Worm (Caenorhabditis elegans) whole organism, young adult: Measurements from ENCODE around the gene drr-1.
A peak's percentile ranks its signal among the peaks of the same experiment; 100 is the strongest.

ENCODE experiments used
- B0261.1 ChIP-seq: sonication (generic microtip); optimal IDR thresholded peaks from 2 replicates; lab custom pipeline; 2016; ENCODE audit warnings: mild to moderate bottlenecking, missing genetic modification characterization, moderate library complexity, missing compliant biosample characterization
- F10E7.11 ChIP-seq: sonication (generic microtip); optimal IDR thresholded peaks from 2 replicates; lab custom pipeline; 2017; ENCODE audit warnings: mild to moderate bottlenecking, missing genetic modification characterization, moderate library complexity, missing compliant biosample characterization
- F33H1.4 ChIP-seq: fragments of 200-800 bp; sonication (Bioruptor generic); IDR thresholded peaks from 2 replicates; pipeline ENCODE4 v1.3.6; 2022; ENCODE audit warnings: missing genetic modification reagents, missing genetic modification characterization, missing compliant biosample characterization
- F37B4.10 ChIP-seq: fragments of 200-800 bp; sonication (Bioruptor generic); IDR thresholded peaks from 2 replicates; pipeline ENCODE4 v1.3.6; 2022; ENCODE audit warnings: missing genetic modification characterization, missing compliant biosample characterization
- F49E8.2 ChIP-seq: sonication (generic microtip); optimal IDR thresholded peaks from 3 replicates; lab custom pipeline; 2017; ENCODE audit warnings: missing genetic modification characterization, mild to moderate bottlenecking, missing compliant biosample characterization, antibody characterized with exemption, moderate library complexity; ENCODE audit not compliant: insufficient read depth
- K11D2.4 ChIP-seq: fragments of 200-800 bp; sonication (Bioruptor generic); IDR thresholded peaks from 2 replicates; pipeline ENCODE4 v1.3.6; 2022; ENCODE audit warnings: missing genetic modification reagents, missing genetic modification characterization, missing compliant biosample characterization
- Y53G8AR.9 ChIP-seq: fragments of 200-800 bp; sonication (Bioruptor generic); conservative IDR thresholded peaks from 2 replicates; pipeline ENCODE4 v1.3.6; 2022; ENCODE audit warnings: missing genetic modification reagents, missing genetic modification characterization, missing compliant biosample characterization
- Y95B8A.8 ChIP-seq: fragments of 200-800 bp; sonication (Bioruptor generic); IDR thresholded peaks from 2 replicates; pipeline ENCODE4 v1.3.6; 2022; ENCODE audit warnings: missing genetic modification reagents, missing genetic modification characterization, missing compliant biosample characterization
- ZK185.1 ChIP-seq: sonication (generic microtip); optimal IDR thresholded peaks from 2 replicates; lab custom pipeline; 2016; ENCODE audit warnings: mild to moderate bottlenecking, missing genetic modification characterization, missing compliant biosample characterization; ENCODE audit not compliant: poor library complexity, severe bottlenecking
- athp-1 ChIP-seq: sonication (generic microtip); optimal IDR thresholded peaks from 2 replicates; lab custom pipeline; 2017; ENCODE audit warnings: mild to moderate bottlenecking, missing genetic modification characterization, missing compliant biosample characterization
- attf-3 ChIP-seq: fragments of 200-800 bp; sonication (Bioruptor generic); conservative IDR thresholded peaks from 2 replicates; pipeline ENCODE4 v1.3.6; 2022; ENCODE audit warnings: missing genetic modification reagents, missing genetic modification characterization, missing compliant biosample characterization
- bed-1 ChIP-seq: fragments of 200-800 bp; sonication (Bioruptor generic); IDR thresholded peaks from 2 replicates; pipeline ENCODE4 v1.3.6; 2022; ENCODE audit warnings: missing genetic modification reagents, missing genetic modification characterization, missing compliant biosample characterization
- cebp-2 ChIP-seq: fragments of 200-800 bp; sonication (Bioruptor generic); IDR thresholded peaks from 2 replicates; pipeline ENCODE4 v1.3.6; 2022; ENCODE audit warnings: missing genetic modification characterization, missing compliant biosample characterization
- ceh-27 ChIP-seq: fragments of 200-800 bp; sonication (Bioruptor generic); optimal IDR thresholded peaks from 2 replicates; lab custom pipeline; 2018; ENCODE audit warnings: mild to moderate bottlenecking, missing genetic modification characterization, moderate library complexity, missing compliant biosample characterization
- ceh-91 ChIP-seq: fragments of 200-800 bp; sonication (Bioruptor generic); IDR thresholded peaks from 2 replicates; pipeline ENCODE4 v1.3.6; 2022; ENCODE audit warnings: missing genetic modification reagents, missing genetic modification characterization, missing compliant biosample characterization
- die-1 ChIP-seq: sonication (generic microtip); optimal IDR thresholded peaks from 2 replicates; lab custom pipeline; 2016; ENCODE audit warnings: missing genotype, mild to moderate bottlenecking, missing genetic modification characterization, missing compliant biosample characterization
- dox-1 ChIP-seq: fragments of 200-800 bp; sonication (Bioruptor generic); IDR thresholded peaks from 2 replicates; pipeline ENCODE4 v1.3.6; 2022; ENCODE audit warnings: missing genetic modification reagents, missing genetic modification characterization, missing compliant biosample characterization
- egl-18 ChIP-seq: fragments of 200-800 bp; sonication (Bioruptor generic); IDR thresholded peaks from 2 replicates; pipeline ENCODE4 v1.3.6; 2022; ENCODE audit warnings: missing genetic modification reagents, missing genetic modification characterization, missing compliant biosample characterization
- egrh-3 ChIP-seq: fragments of 200-800 bp; sonication (Bioruptor generic); IDR thresholded peaks from 2 replicates; pipeline ENCODE4 v1.3.6; 2022; ENCODE audit warnings: missing genetic modification reagents, missing genetic modification characterization, missing compliant biosample characterization
- hlh-12 ChIP-seq: sonication (generic microtip); optimal IDR thresholded peaks from 2 replicates; lab custom pipeline; 2016; ENCODE audit warnings: missing genetic modification characterization, missing compliant biosample characterization
- hrde-1 ChIP-seq: sonication (generic microtip); optimal IDR thresholded peaks from 2 replicates; lab custom pipeline; 2016; ENCODE audit warnings: missing genetic modification characterization, mild to moderate bottlenecking, missing compliant biosample characterization, moderate library complexity, missing genotype, missing genetic modification reagents, borderline replicate concordance
- lin-26 ChIP-seq: fragments of 200-800 bp; sonication (Bioruptor generic); IDR thresholded peaks from 2 replicates; pipeline ENCODE4 v1.3.6; 2022; ENCODE audit warnings: missing genetic modification reagents, missing genetic modification characterization, missing compliant biosample characterization
- lsl-1 ChIP-seq: fragments of 200-800 bp; sonication (Bioruptor generic); optimal IDR thresholded peaks from 2 replicates; lab custom pipeline; 2018; ENCODE audit warnings: mild to moderate bottlenecking, missing genetic modification characterization, moderate library complexity, missing compliant biosample characterization
- lsy-27 ChIP-seq: sonication (generic microtip); optimal IDR thresholded peaks from 2 replicates; lab custom pipeline; 2017; ENCODE audit warnings: missing genetic modification characterization, mild to moderate bottlenecking, missing compliant biosample characterization, antibody characterized with exemption, missing genotype, borderline replicate concordance; ENCODE audit not compliant: insufficient read depth
- madf-10 ChIP-seq: sonication (generic microtip); optimal IDR thresholded peaks from 2 replicates; lab custom pipeline; 2016; ENCODE audit warnings: mild to moderate bottlenecking, missing genetic modification characterization, missing compliant biosample characterization
- nfya-2 ChIP-seq: fragments of 200-800 bp; sonication (Bioruptor generic); IDR thresholded peaks from 2 replicates; pipeline ENCODE4 v1.3.6; 2022; ENCODE audit warnings: missing genetic modification reagents, missing genetic modification characterization, missing compliant biosample characterization
- nhr-120 ChIP-seq: fragments of 200-800 bp; sonication (Bioruptor generic); IDR thresholded peaks from 2 replicates; pipeline ENCODE4 v1.3.6; 2022; ENCODE audit warnings: missing genetic modification characterization, missing compliant biosample characterization
- rcor-1 ChIP-seq: fragments of 200-800 bp; sonication (Bioruptor generic); IDR thresholded peaks from 2 replicates; pipeline ENCODE4 v1.3.6; 2022; ENCODE audit warnings: missing genetic modification reagents, missing genetic modification characterization, missing compliant biosample characterization
- repo-1 ChIP-seq: sonication (generic microtip); optimal IDR thresholded peaks from 2 replicates; lab custom pipeline; 2017; ENCODE audit warnings: mild to moderate bottlenecking, missing genetic modification characterization, missing compliant biosample characterization
- snpc-1.3 ChIP-seq: sonication (generic microtip); optimal IDR thresholded peaks from 2 replicates; lab custom pipeline; 2017; ENCODE audit warnings: missing genetic modification characterization, mild to moderate bottlenecking, missing compliant biosample characterization, antibody characterized with exemption, moderate library complexity, missing genotype, missing genetic modification reagents; ENCODE audit not compliant: insufficient read depth
- tbp1 ChIP-seq: fragments of 200-800 bp; sonication (Bioruptor generic); optimal IDR thresholded peaks from 2 replicates; lab custom pipeline; 2018; ENCODE audit warnings: mild to moderate bottlenecking, missing genetic modification characterization, missing compliant biosample characterization
- tbx-9 ChIP-seq: sonication (generic microtip); optimal IDR thresholded peaks from 2 replicates; lab custom pipeline; 2016; ENCODE audit warnings: borderline replicate concordance, missing genetic modification characterization, inconsistent platforms, missing compliant biosample characterization
- unc-130 ChIP-seq: sonication (generic microtip); optimal IDR thresholded peaks from 2 replicates; lab custom pipeline; 2016; ENCODE audit warnings: missing genetic modification reagents, missing genetic modification characterization, missing compliant biosample characterization
- xnd-1 ChIP-seq: sonication (generic microtip); optimal IDR thresholded peaks from 2 replicates; lab custom pipeline; 2016; ENCODE audit warnings: missing genotype, missing genetic modification reagents, missing genetic modification characterization, missing compliant biosample characterization
- zfh-2 ChIP-seq: fragments of 200-800 bp; sonication (Bioruptor generic); conservative IDR thresholded peaks from 2 replicates; pipeline ENCODE4 v1.3.6; 2022; ENCODE audit warnings: missing genetic modification reagents, missing genetic modification characterization, missing compliant biosample characterization
- ztf-22 ChIP-seq: fragments of 200-800 bp; sonication (Bioruptor generic); optimal IDR thresholded peaks from 2 replicates; lab custom pipeline; 2018; ENCODE audit warnings: mild to moderate bottlenecking, missing genetic modification characterization, moderate library complexity, missing compliant biosample characterization
- ztf-3 ChIP-seq: fragments of 200-800 bp; sonication (Bioruptor generic); optimal IDR thresholded peaks from 2 replicates; lab custom pipeline; 2018; ENCODE audit warnings: mild to moderate bottlenecking, missing genetic modification characterization, missing compliant biosample characterization

Gene drr-1

DNA sequence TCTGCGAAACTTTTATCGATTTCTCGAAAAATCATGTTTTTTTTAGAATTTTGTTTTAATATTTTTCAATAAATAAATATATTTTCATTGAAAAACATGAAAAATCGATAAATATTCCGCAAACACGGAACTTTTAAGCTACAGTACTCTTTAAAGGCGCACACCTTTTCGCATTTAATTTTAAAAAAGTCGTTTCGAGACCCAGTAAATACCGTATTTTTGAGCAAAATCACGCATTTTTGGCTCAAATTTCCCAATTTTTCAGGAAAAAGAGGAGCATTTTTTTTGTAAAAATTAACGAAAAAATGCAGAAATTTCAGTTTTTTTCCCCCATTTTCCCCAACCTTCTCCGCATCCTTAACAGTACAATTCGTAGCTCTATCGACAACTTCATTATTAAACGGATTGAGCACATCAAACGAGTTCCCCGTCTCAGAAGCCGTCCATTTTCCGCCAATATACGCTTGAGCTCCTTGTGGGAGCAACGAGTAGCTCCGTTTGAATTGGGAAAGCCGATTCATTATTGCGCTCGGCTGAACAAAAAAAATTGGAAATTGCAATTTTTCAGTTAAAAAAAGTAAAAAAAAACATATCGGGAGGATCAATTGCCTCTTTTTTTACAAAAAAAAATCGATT is 4.3 kb downstream of the drr-1 start, which contains the start of gene alh-7 (continued):
- no peak for TF ChIP-seq ZK185.1
- no peak for TF ChIP-seq attf-3 (GFP tag; lab: Robert Waterston, UW)
- TF ChIP-seq nhr-120, result no peak
- TF ChIP-seq K11D2.4 (GFP tag; lab: Robert Waterston, UW), result no peak
- TF ChIP-seq ceh-27 (GFP tag; lab: Kevin White, UChicago), result no peak
- peak; percentile 56 for TF ChIP-seq xnd-1 (tag; lab: Kevin White, UChicago)
- TF ChIP-seq repo-1, result no peak
- TF ChIP-seq athp-1, result peak; percentile 33
- TF ChIP-seq ceh-91 (GFP tag; lab: Robert Waterston, UW), result no peak
- TF ChIP-seq F10E7.11 (tag; lab: Kevin White, UChicago), result no peak
- TF ChIP-seq F33H1.4 (GFP tag; lab: Robert Waterston, UW), result peak; percentile 62
- no peak for TF ChIP-seq rcor-1

DNA sequence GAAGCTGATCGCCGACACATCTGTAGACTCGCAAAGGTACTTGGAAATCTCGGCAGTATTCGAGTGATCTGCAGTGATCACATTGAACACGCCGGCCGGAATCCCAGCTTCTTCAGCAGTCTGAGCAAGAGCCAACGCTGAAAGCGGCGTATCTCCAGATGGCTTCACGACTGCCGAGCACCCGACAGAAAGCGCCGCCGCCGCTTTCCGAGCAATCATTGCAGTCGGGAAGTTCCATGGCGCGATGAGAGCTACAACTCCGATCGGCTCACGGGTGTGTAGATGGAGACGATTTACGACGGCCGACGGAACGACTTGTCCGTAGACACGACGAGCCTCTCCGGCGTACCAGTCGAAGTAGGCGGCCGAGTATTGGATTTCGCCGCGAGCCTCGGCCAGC is 5.8 kb downstream of the drr-1 start:
- TF ChIP-seq lin-26 (GFP tag; lab: Robert Waterston, UW) (0 out of 2 replicates have a peak, but pooled peaks have one; percentile 58), Y53G8AR.9 (GFP tag; lab: Robert Waterston, UW) (no peak), zfh-2 (peak; percentile 82)

- TF ChIP-seq F37B4.10 (GFP tag; lab: Robert Waterston, UW) (no peak), die-1 (no peak), B0261.1 (tag; lab: Kevin White, UChicago) (no peak), hlh-12 (tag; lab: Kevin White, UChicago) (no peak), lin-26 (GFP tag; lab: Robert Waterston, UW) (no peak), egrh-3 (GFP tag; lab: Robert Waterston, UW) (peak; percentile 11; the same call in 1 of the 2 replicates), zfh-2 (peak; percentile 60; the same call in 1 of the 2 replicates), bed-1 (0 out of 2 replicates have a peak, but pooled peaks have one; percentile 29), Y95B8A.8 (GFP tag; lab: Robert Waterston, UW) (0 out of 2 replicates have a peak, but pooled peaks have one; percentile 27)
Measured at ce11 chrII:13487563-13487962, 8.1 kb downstream of the drr-1 start.

DNA sequence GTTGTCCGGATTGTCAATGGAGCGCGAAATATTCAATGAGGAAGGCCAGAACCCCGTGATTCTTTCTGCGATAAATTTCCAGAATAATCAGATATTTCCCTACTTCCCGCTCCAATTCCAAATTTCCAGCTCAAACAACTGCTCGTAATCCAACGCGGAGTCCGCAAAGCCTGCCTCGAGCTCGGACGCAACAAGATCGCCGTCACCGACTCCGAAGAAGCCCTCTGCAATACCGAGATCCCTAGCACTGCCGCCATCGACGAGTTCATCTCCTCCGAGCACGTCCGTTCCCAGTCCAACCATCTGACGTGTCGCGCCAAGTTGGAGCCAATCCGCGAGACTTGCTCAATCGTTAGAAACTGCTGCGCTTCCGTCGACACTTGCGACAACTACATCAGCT is 10.6 kb downstream of the drr-1 start:
- TF ChIP-seq zfh-2 (peak; percentile 66), F49E8.2 (no peak)

DNA sequence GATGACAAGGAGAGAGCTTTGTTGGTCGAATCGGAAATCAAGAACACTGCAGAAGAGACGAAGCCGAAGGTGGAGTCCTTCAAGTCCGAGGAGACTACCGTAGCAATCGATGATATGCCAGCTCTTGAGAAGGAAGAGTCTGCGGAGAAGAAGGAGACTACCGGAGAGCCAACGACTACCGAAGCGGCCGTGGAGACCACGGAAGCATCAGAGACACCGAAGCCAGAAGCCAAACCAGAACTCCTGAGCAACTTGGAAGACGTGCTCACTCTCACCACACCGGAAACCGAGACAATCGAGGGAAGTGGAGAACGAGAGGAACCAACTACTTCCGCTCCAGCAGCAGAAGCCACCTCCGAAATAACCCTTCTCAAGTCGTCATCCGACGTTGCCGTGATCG is 11.6 kb downstream of the drr-1 start:
- TF ChIP-seq lsl-1 (GFP tag; lab: Kevin White, UChicago) (no peak), ztf-3 (GFP tag; lab: Kevin White, UChicago) (no peak), hrde-1 (tag; lab: Kevin White, UChicago) (no peak), tbp1 (GFP tag; lab: Kevin White, UChicago) (no peak), egl-18 (GFP tag; lab: Robert Waterston, UW) (no peak), unc-130 (GFP tag; lab: Kevin White, UChicago) (no peak), tbx-9 (tag; lab: Kevin White, UChicago) (no peak), F37B4.10 (GFP tag; lab: Robert Waterston, UW) (no peak), madf-10 (tag; lab: Kevin White, UChicago) (no peak), F10E7.11 (tag; lab: Kevin White, UChicago) (no peak), Y53G8AR.9 (GFP tag; lab: Robert Waterston, UW) (no peak), cebp-2 (GFP tag; lab: Robert Waterston, UW) (no peak), ztf-22 (GFP tag; lab: Kevin White, UChicago) (no peak), zfh-2 (peak; percentile 62), snpc-1.3 (tag; lab: Kevin White, UChicago) (no peak), lsy-27 (no peak), dox-1 (GFP tag; lab: Robert Waterston, UW) (no peak), nfya-2 (GFP tag; lab: Robert Waterston, UW) (0 out of 2 replicates have a peak, but pooled peaks have one; percentile 11)
